Fruit fly (Drosophila melanogaster): ENCODE results near the gene AsnRS.
A peak's percentile ranks its signal among the peaks of the same experiment; 100 is the strongest.

The AsnRS gene

DNA sequence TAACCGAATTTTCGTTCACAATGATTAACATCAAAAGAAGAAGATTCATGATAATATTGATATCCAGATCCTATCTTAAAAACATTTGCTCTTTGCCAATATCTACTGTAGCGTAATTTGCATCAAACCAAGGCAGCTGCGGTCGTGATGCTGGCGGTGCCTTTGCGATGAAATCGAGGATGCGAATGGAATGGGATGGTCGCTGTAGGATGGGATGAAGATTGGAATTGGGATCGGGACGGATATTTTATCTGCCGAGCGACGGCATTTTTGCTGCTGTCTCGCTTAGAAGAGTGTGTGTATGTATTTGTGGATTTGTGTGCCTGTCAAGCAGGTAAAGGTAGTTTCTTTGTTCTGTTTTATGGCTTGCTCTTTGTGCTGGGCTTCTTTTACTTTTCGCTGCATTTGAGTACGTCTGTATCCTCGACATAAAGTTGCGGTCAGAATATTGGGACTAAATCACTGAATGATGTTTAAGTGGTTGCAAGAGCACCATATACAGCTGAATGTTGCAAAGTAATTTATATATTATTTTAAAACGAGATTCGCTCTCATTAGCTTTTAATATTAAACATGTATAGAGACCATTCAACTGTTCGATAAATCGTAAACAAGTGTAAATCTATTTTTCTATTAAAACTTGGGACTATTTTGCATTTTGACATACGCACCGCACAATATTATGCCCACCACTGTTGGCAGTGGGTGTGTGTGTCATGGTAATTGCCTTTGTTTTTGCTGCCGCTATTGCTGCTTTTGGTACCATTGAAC lies 30.8 kb upstream of the AsnRS start (continued):
- TF ChIP-seq ss (GFP tag; optimal IDR thresholded peaks at IDR 0.05): peak in 1 of 2 experiments; percentile 1
- peak; percentile 79 for TF ChIP-seq Smox (GFP tag; optimal IDR thresholded peaks at IDR 0.05)
- TF ChIP-seq CG10669 (GFP tag; optimal IDR thresholded peaks at IDR 0.05): peak; percentile 46
- peak; percentile 34 for TF ChIP-seq Sox14 (GFP tag; optimal IDR thresholded peaks at IDR 0.05)
- TF ChIP-seq cyc (GFP tag; optimal IDR thresholded peaks at IDR 0.05): peak; percentile 64
- no peak for TF ChIP-seq spab (GFP tag; optimal IDR thresholded peaks at IDR 0.05)
- TF ChIP-seq CG3919 (GFP tag; optimal IDR thresholded peaks at IDR 0.05): peak; percentile 54
- peak; percentile 18 for TF ChIP-seq CG4318 (GFP tag; optimal IDR thresholded peaks at IDR 0.05)
- no peak for TF ChIP-seq net (GFP tag; optimal IDR thresholded peaks at IDR 0.05)
- TF ChIP-seq CG9139 (GFP tag; optimal IDR thresholded peaks at IDR 0.05): no peak
- no peak for TF ChIP-seq CG6808 (GFP tag; optimal IDR thresholded peaks at IDR 0.05)
- TF ChIP-seq vri (GFP tag; optimal IDR thresholded peaks at IDR 0.05): peak; percentile 65
- TF ChIP-seq Eip93F (GFP tag; optimal IDR thresholded peaks at IDR 0.05): peak; percentile 74
- TF ChIP-seq CG11294 (GFP tag; IDR thresholded peaks at IDR 0.05): peak; percentile 28; the same call in 1 of the 2 replicates
- TF ChIP-seq CG11902 (GFP tag; optimal IDR thresholded peaks at IDR 0.05): peak; percentile 56
- TF ChIP-seq CG31627 (GFP tag; optimal IDR thresholded peaks at IDR 0.05): peak; percentile 61
- peak; percentile 82 for TF ChIP-seq Met (GFP tag; optimal IDR thresholded peaks at IDR 0.05)
- TF ChIP-seq dac (GFP tag; optimal IDR thresholded peaks at IDR 0.05): no peak
- TF ChIP-seq CG8632 (GFP tag; optimal IDR thresholded peaks at IDR 0.05): peak; percentile 56
- peak; percentile 67 for TF ChIP-seq Sox102F (GFP tag; optimal IDR thresholded peaks at IDR 0.05)
- peak; percentile 51; the same call in 1 of the 2 replicates for TF ChIP-seq CG15336 (GFP tag; IDR thresholded peaks at IDR 0.05)
- no peak for TF ChIP-seq Blimp-1 (GFP tag; optimal IDR thresholded peaks at IDR 0.05)
- TF ChIP-seq CG1621 (tag; optimal IDR thresholded peaks at IDR 0.05): no peak
- peak; percentile 73 for TF ChIP-seq lz (GFP tag; optimal IDR thresholded peaks at IDR 0.05)
- TF ChIP-seq pdm3 (GFP tag; optimal IDR thresholded peaks at IDR 0.05): peak; percentile 62

dm6 chr2L:19161307-19161999 lies 29.7 kb upstream of the AsnRS start:
- TF ChIP-seq eg (GFP tag; IDR thresholded peaks at IDR 0.05) (peak; percentile 63; the same call in 1 of the 3 replicates), cyc (GFP tag; optimal IDR thresholded peaks at IDR 0.05) (no peak), Eip93F (GFP tag; optimal IDR thresholded peaks at IDR 0.05) (no peak), ss (GFP tag; optimal IDR thresholded peaks at IDR 0.05) (peak; percentile 97 to 99), salr (GFP tag; optimal IDR thresholded peaks at IDR 0.05) (peak; percentile 83 to 84), Gug (GFP tag; IDR thresholded peaks at IDR 0.05) (no peak), Lpt (GFP tag; optimal IDR thresholded peaks at IDR 0.05) (peak; percentile 92), Eip75B (GFP tag; optimal IDR thresholded peaks at IDR 0.05) (peak; percentile 88), spab (GFP tag; optimal IDR thresholded peaks at IDR 0.05) (peak; percentile 89), OdsH (GFP tag; optimal IDR thresholded peaks at IDR 0.05) (peak; percentile 35), CG6276 (GFP tag; optimal IDR thresholded peaks at IDR 0.05) (peak; percentile 65), Hr39 (GFP tag; optimal IDR thresholded peaks at IDR 0.05) (peak; percentile 35), Sox14 (GFP tag; optimal IDR thresholded peaks at IDR 0.05) (peak; percentile 87), Blimp-1 (GFP tag; optimal IDR thresholded peaks at IDR 0.05) (peak; percentile 14), dac (GFP tag; optimal IDR thresholded peaks at IDR 0.05) (no peak), Eip78C (GFP tag) (peak; percentile 78), CG9139 (GFP tag; optimal IDR thresholded peaks at IDR 0.05) (peak; percentile 96), topi (GFP tag; optimal IDR thresholded peaks at IDR 0.05) (peak; percentile 55), pdm3 (GFP tag; optimal IDR thresholded peaks at IDR 0.05) (peak; percentile 38), svp (GFP tag) (peak; percentile 96), CG11902 (GFP tag; optimal IDR thresholded peaks at IDR 0.05) (no peak), Hr4 (GFP tag; optimal IDR thresholded peaks at IDR 0.05) (no peak), acj6 (GFP tag; optimal IDR thresholded peaks at IDR 0.05) (peak; percentile 62), CG10669 (GFP tag; optimal IDR thresholded peaks at IDR 0.05) (peak; percentile 82), CG6808 (GFP tag; optimal IDR thresholded peaks at IDR 0.05) (peak; percentile 96), fd59A (GFP tag; optimal IDR thresholded peaks at IDR 0.05) (peak; percentile 84), CG32006 (GFP tag; optimal IDR thresholded peaks at IDR 0.05) (peak; percentile 55), CG15336 (GFP tag; IDR thresholded peaks at IDR 0.05) (peak; percentile 46), CG31627 (GFP tag; optimal IDR thresholded peaks at IDR 0.05) (no peak), CG8319 (GFP tag; optimal IDR thresholded peaks at IDR 0.05) (peak; percentile 35), fd85E (GFP tag; optimal IDR thresholded peaks at IDR 0.05) (peak; percentile 12), CG34406 (GFP tag; optimal IDR thresholded peaks at IDR 0.05) (peak; percentile 59), CG8119 (GFP tag; IDR thresholded peaks at IDR 0.05) (peak; percentile 76), esn (GFP tag; optimal IDR thresholded peaks at IDR 0.05) (peak; percentile 65), Sox102F (GFP tag; optimal IDR thresholded peaks at IDR 0.05) (peak; percentile 61), CG1621 (tag; optimal IDR thresholded peaks at IDR 0.05) (peak; percentile 93)

Data from whole organism, prepupa.